Worm (Caenorhabditis elegans) whole organism, L1 larva: ENCODE measurements around the gene C03F11.2.
A peak's percentile ranks its signal among the peaks of the same experiment; 100 is the strongest.

Experiments used
- C34B4.2 ChIP-seq: sonication (generic microtip); optimal IDR thresholded peaks from 2 replicates; lab custom pipeline; 2017; ENCODE audit warnings: mild to moderate bottlenecking, missing genetic modification characterization, missing compliant biosample characterization
- F16B12.6 ChIP-seq: fragments of 150-350 bp; optimal IDR thresholded peaks from 2 replicates; lab custom pipeline; 2014; ENCODE audit warnings: missing biosample characterization, missing genetic modification characterization
- Y116A8C.19 ChIP-seq: sonication (generic microtip); optimal IDR thresholded peaks from 2 replicates; lab custom pipeline; 2016; ENCODE audit warnings: missing compliant biosample characterization, missing genetic modification characterization, borderline replicate concordance
- alr-1 ChIP-seq: fragments of 200-800 bp; sonication (Bioruptor generic); optimal IDR thresholded peaks from 2 replicates; lab custom pipeline; 2018; ENCODE audit warnings: borderline replicate concordance, mild to moderate bottlenecking, missing genetic modification characterization, missing compliant biosample characterization
- aly-2 ChIP-seq: fragments of 150-350 bp; optimal IDR thresholded peaks from 2 replicates; lab custom pipeline; 2014; ENCODE audit warnings: missing biosample characterization, missing genetic modification characterization
- ama-1 ChIP-seq: fragments of 150-350 bp; optimal IDR thresholded peaks from 2 replicates; lab custom pipeline; 2014
- ceh-63 ChIP-seq: fragments of 200-800 bp; sonication (Bioruptor generic); optimal IDR thresholded peaks from 2 replicates; lab custom pipeline; 2018; ENCODE audit warnings: mild to moderate bottlenecking, missing genetic modification characterization, missing compliant biosample characterization
- ceh-8 ChIP-seq: fragments of 200-800 bp; sonication (Bioruptor generic); optimal IDR thresholded peaks from 2 replicates; lab custom pipeline; 2018; ENCODE audit warnings: mild to moderate bottlenecking, missing genetic modification characterization, moderate library complexity, missing compliant biosample characterization
- ceh-82 ChIP-seq, 3 experiments: fragments of 150-350 bp in 1 of 3; sonication (generic microtip) in 2 of 3; optimal IDR thresholded peaks; 2 replicates each; lab custom pipeline; 2014 to 2017; ENCODE audit warnings: missing biosample characterization in 3 of 3, missing genetic modification characterization in 3 of 3
- dpl-1 ChIP-seq, 3 experiments: fragments of 150-350 bp in 2 of 3; sonication (generic microtip) in 1 of 3; optimal IDR thresholded peaks; 2 replicates each; lab custom pipeline; 2014 to 2017; ENCODE audit warnings: missing biosample characterization in 3 of 3, missing genetic modification characterization in 3 of 3, missing genetic modification reagents in 3 of 3
- dsc-1 ChIP-seq: sonication (generic microtip); optimal IDR thresholded peaks from 2 replicates; lab custom pipeline; 2016; ENCODE audit warnings: mild to moderate bottlenecking, missing genetic modification characterization, missing compliant biosample characterization
- efl-1 ChIP-seq, 4 experiments: fragments of 150-350 bp; optimal IDR thresholded peaks in 3 of 4; peaks in 1 of 4; 1 replicate in 1 of 4; 2 replicates in 3 of 4; lab custom pipeline; 2014; ENCODE audit warnings: missing biosample characterization in 2 of 4, missing genetic modification characterization in 2 of 4, missing genetic modification reagents in 2 of 4
- elt-3 ChIP-seq, 6 experiments: fragments of 150-350 bp in 1 of 6; sonication (generic microtip); optimal IDR thresholded peaks; 2 replicates each; lab custom pipeline; 2017 to 2018; ENCODE audit warnings: missing biosample characterization in 6 of 6, missing genetic modification characterization in 6 of 6, inconsistent platforms in 1 of 6
- fkh-10 ChIP-seq: sonication (generic microtip); optimal IDR thresholded peaks from 2 replicates; lab custom pipeline; 2017; ENCODE audit warnings: missing biosample characterization, missing genetic modification reagents, missing genetic modification characterization
- fkh-8 ChIP-seq: sonication (generic microtip); optimal IDR thresholded peaks from 2 replicates; lab custom pipeline; 2016; ENCODE audit warnings: mild to moderate bottlenecking, missing genetic modification characterization, missing compliant biosample characterization
- fos-1 ChIP-seq: fragments of 150-350 bp; optimal IDR thresholded peaks from 2 replicates; lab custom pipeline; 2014; ENCODE audit warnings: missing biosample characterization, missing genetic modification characterization
- grh-1 ChIP-seq: fragments of 200-800 bp; sonication (Bioruptor generic); IDR thresholded peaks from 2 replicates; pipeline ENCODE4 v1.3.6; 2022; ENCODE audit warnings: missing genetic modification reagents, missing genetic modification characterization, missing compliant biosample characterization
- hpl-2 ChIP-seq: fragments of 150-350 bp; optimal IDR thresholded peaks from 2 replicates; lab custom pipeline; 2014; ENCODE audit warnings: missing biosample characterization, missing genetic modification reagents, missing genetic modification characterization
- lin-14 ChIP-seq: fragments of 200-800 bp; sonication (Bioruptor generic); optimal IDR thresholded peaks from 2 replicates; lab custom pipeline; 2018; ENCODE audit warnings: mild to moderate bottlenecking, missing genetic modification characterization, moderate library complexity, missing compliant biosample characterization
- lin-39 ChIP-seq: fragments of 150-350 bp; optimal IDR thresholded peaks from 2 replicates; lab custom pipeline; 2014; ENCODE audit warnings: missing biosample characterization, missing genetic modification reagents, missing genetic modification characterization
- lir-3 ChIP-seq: sonication (generic microtip); optimal IDR thresholded peaks from 2 replicates; lab custom pipeline; 2016; ENCODE audit warnings: mild to moderate bottlenecking, missing genetic modification characterization, moderate library complexity, missing compliant biosample characterization; ENCODE audit not compliant: poor library complexity
- lsy-2 ChIP-seq, 2 experiments: fragments of 150-350 bp; optimal IDR thresholded peaks; 2 replicates each; lab custom pipeline; 2014; ENCODE audit warnings: missing biosample characterization in 2 of 2, missing genetic modification characterization in 2 of 2
- nhr-12 ChIP-seq: sonication (generic microtip); optimal IDR thresholded peaks from 2 replicates; lab custom pipeline; 2017; ENCODE audit warnings: missing biosample characterization, missing genetic modification characterization
- nhr-20 ChIP-seq: sonication (generic microtip); optimal IDR thresholded peaks from 2 replicates; lab custom pipeline; 2016; ENCODE audit warnings: mild to moderate bottlenecking, missing genetic modification characterization, missing compliant biosample characterization
- nhr-237 ChIP-seq: fragments of 150-350 bp; optimal IDR thresholded peaks from 2 replicates; lab custom pipeline; 2014; ENCODE audit warnings: missing biosample characterization, missing genetic modification characterization
- nhr-28 ChIP-seq: fragments of 150-350 bp; optimal IDR thresholded peaks from 2 replicates; lab custom pipeline; 2014; ENCODE audit warnings: missing biosample characterization, missing genetic modification characterization
- nhr-47 ChIP-seq: sonication (generic microtip); optimal IDR thresholded peaks from 2 replicates; lab custom pipeline; 2016; ENCODE audit warnings: mild to moderate bottlenecking, missing genetic modification characterization, moderate library complexity, missing compliant biosample characterization
- nhr-71 ChIP-seq: sonication (generic microtip); optimal IDR thresholded peaks from 2 replicates; lab custom pipeline; 2016; ENCODE audit warnings: mild to moderate bottlenecking, missing genetic modification characterization, moderate library complexity, missing compliant biosample characterization
- nhr-77 ChIP-seq: fragments of 150-350 bp; optimal IDR thresholded peaks from 2 replicates; lab custom pipeline; 2014; ENCODE audit warnings: missing biosample characterization, missing genetic modification characterization
- nhr-84 ChIP-seq: sonication (generic microtip); optimal IDR thresholded peaks from 2 replicates; lab custom pipeline; 2017; ENCODE audit warnings: missing biosample characterization, missing genetic modification characterization
- nhr-85 ChIP-seq: sonication (generic microtip); peaks from one replicate; lab custom pipeline; 2016; ENCODE audit warnings: missing genetic modification characterization, inconsistent platforms, missing compliant biosample characterization
- pag-3 ChIP-seq: sonication (generic microtip); optimal IDR thresholded peaks from 2 replicates; lab custom pipeline; 2017; ENCODE audit warnings: missing genetic modification characterization, mild to moderate bottlenecking, missing compliant biosample characterization, antibody characterized with exemption, borderline replicate concordance; ENCODE audit not compliant: insufficient read depth
- pqm-1 ChIP-seq: sonication (generic microtip); optimal IDR thresholded peaks from 3 replicates; lab custom pipeline; 2017; ENCODE audit warnings: missing biosample characterization, missing genetic modification characterization
- snpc-4 ChIP-seq: fragments of 150-350 bp; optimal IDR thresholded peaks from 2 replicates; lab custom pipeline; 2014; ENCODE audit warnings: missing biosample characterization, missing genetic modification characterization
- sox-4 ChIP-seq: sonication (generic microtip); optimal IDR thresholded peaks from 2 replicates; lab custom pipeline; 2016; ENCODE audit warnings: missing genetic modification characterization, missing compliant biosample characterization
- sptf-1 ChIP-seq: fragments of 150-350 bp; optimal IDR thresholded peaks from 2 replicates; lab custom pipeline; 2014; ENCODE audit warnings: missing biosample characterization, missing genetic modification characterization
- swsn-7 ChIP-seq: sonication (generic microtip); optimal IDR thresholded peaks from 2 replicates; lab custom pipeline; 2016; ENCODE audit warnings: missing genetic modification characterization, missing compliant biosample characterization
- tbx-2 ChIP-seq: sonication (generic microtip); optimal IDR thresholded peaks from 2 replicates; lab custom pipeline; 2016; ENCODE audit warnings: missing genetic modification characterization, missing compliant biosample characterization
- tlp-1 ChIP-seq: fragments of 150-350 bp; optimal IDR thresholded peaks from 2 replicates; lab custom pipeline; 2014; ENCODE audit warnings: missing biosample characterization, missing genetic modification characterization
- unc-130 ChIP-seq: fragments of 150-350 bp; optimal IDR thresholded peaks from 2 replicates; lab custom pipeline; 2017; ENCODE audit warnings: missing biosample characterization, missing genetic modification characterization, inconsistent platforms
- unc-30 ChIP-seq: sonication (generic microtip); optimal IDR thresholded peaks from 2 replicates; lab custom pipeline; 2017; ENCODE audit warnings: missing biosample characterization, missing genetic modification characterization
- unc-62 ChIP-seq: fragments of 150-350 bp; optimal IDR thresholded peaks from 2 replicates; lab custom pipeline; 2014; ENCODE audit warnings: missing biosample characterization, missing genetic modification reagents, missing genetic modification characterization
- unc-98 ChIP-seq: fragments of 200-800 bp; sonication (Bioruptor generic); IDR thresholded peaks from 2 replicates; pipeline ENCODE4 v1.3.6; 2022; ENCODE audit warnings: missing genetic modification characterization, missing compliant biosample characterization
- ztf-11 ChIP-seq, 2 experiments: sonication (generic microtip); optimal IDR thresholded peaks; 2 replicates each; lab custom pipeline; 2016 to 2017; ENCODE audit warnings: missing genetic modification characterization in 2 of 2, missing biosample characterization in 1 of 2, missing compliant biosample characterization in 1 of 2

The C03F11.2 gene

DNA sequence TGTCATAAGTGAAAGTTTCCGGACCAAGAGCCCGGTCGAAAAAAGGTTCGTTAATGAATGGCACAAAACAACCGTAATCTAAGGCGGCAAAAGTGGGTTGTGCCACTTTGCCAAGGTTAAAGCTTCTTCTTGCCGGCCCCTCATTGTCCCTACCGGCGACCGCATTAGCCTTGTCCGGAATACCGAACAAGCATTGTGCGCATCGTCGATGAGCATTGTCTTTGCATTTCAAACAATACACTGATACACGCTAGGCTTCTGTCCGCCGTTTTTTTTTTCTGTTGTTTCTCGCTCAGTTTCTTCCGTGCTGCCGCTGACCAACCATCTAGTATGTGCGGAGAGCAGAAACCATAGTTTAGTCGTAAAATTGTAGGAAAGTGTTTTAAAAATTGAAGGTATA is at the start of gene C03F11.2:
TSS of gene C03F11.2 (minus strand) at position 101 of the 400 bp plus-strand sequence.
- no peak for TF ChIP-seq alr-1 (tag; lab: Kevin White, UChicago)
- TF ChIP-seq snpc-4, result no peak
- no peak for TF ChIP-seq aly-2 (tag; lab: Kevin White, UChicago)
- TF ChIP-seq sox-4, result no peak
- no peak for TF ChIP-seq pag-3 (tag; lab: Kevin White, UChicago)
- TF ChIP-seq elt-3 (tag; optimal IDR thresholded peaks at IDR 0.05; lab: Kevin White, UChicago), result no peak
- TF ChIP-seq nhr-84, result no peak
- TF ChIP-seq nhr-47 (tag; lab: Kevin White, UChicago), result no peak
- TF ChIP-seq nhr-237, result no peak
- TF ChIP-seq unc-30 (tag; lab: Kevin White, UChicago), result no peak

DNA sequence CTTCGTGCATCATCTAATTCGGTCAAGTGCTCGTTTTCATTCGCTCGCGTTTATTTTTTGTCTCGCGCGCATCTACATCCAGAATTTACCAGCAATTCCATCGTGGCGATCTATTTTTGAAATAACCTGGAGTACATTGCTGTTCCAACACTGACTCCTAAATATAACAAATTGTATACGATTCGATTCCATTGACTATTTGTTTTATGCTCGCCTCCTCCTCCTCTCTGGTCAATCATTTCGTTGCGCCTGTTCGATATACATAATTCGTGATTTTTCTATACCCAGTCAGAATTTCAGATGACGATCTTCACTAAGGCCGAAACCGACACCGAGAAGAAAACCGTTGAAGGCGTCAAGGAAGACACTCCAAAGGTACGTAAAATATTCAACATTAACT is 47.7 kb upstream of the C03F11.2 start, which contains the start of gene itm-2:
TSS of gene itm-2 (plus strand) at position 301 of the 400 bp plus-strand sequence.
- no peak for TF ChIP-seq Y116A8C.19 (tag; lab: Kevin White, UChicago)
- no peak for TF ChIP-seq efl-1 (optimal IDR thresholded peaks at IDR 0.05; lab: Kevin White, UChicago)
- TF ChIP-seq efl-1 (GFP tag; optimal IDR thresholded peaks at IDR 0.05 in 1 of 2; lab: Kevin White, UChicago), result peak in 1 of 2 experiments; percentile 34
- TF ChIP-seq, all 84 proteins: peak for 1

DNA sequence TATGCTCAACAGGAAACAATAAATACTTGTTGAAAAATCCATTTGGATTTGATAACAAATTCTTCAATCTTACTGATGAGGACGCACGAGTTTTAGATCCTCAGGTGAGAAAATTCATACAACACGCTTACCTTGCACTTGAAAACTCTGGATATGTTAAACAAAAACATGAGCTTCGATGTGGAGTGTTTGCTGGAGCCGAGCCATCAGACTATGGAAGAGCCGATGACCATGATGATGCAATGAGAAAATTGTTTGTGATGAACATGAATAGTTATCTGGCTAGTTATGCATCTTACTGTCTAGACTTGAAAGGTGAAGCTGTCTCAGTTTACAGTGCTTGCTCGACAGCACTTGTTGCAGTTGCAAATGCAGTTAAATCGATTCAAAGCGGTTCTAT is 36.7 kb upstream of the C03F11.2 start:
- TF ChIP-seq nhr-84, result no peak
- TF ChIP-seq F16B12.6 (tag; lab: Kevin White, UChicago), result no peak
- no peak for TF ChIP-seq swsn-7
- no peak for TF ChIP-seq sox-4

DNA sequence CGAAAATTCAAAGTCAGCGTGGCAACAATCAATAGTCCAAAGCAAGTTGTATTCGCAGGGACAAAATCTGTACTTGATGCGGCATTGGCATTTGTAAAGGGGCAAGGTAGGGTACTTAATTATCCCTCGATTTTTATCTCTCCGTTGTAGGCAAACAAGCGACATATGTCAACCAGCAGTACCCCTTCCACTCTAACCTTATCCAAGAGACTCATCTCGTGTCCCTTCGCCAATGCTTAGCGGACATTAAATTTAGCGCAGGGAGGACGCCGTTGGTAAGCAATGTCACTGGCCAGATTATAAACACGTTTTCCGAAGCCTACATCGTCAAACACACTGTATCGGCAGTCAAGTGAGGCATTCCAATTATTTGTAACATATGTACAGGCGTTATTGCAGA is 32.1 kb upstream of the C03F11.2 start:
- TF ChIP-seq nhr-71 (tag; lab: Kevin White, UChicago) (peak; percentile 97), nhr-77 (tag; lab: Kevin White, UChicago) (peak; percentile 97), elt-3 (tag; optimal IDR thresholded peaks at IDR 0.05; lab: Kevin White, UChicago) (peak; percentile 65 to 98 (median 86)), ztf-11 (tag; optimal IDR thresholded peaks at IDR 0.05; lab: Kevin White, UChicago) (peak in 1 of 2 experiments; percentile 95), unc-98 (GFP tag; lab: Robert Waterston, UW) (peak; percentile 87), lir-3 (tag; lab: Kevin White, UChicago) (peak; percentile 85), nhr-47 (tag; lab: Kevin White, UChicago) (peak; percentile 99), dsc-1 (tag; lab: Kevin White, UChicago) (peak; percentile 100), pag-3 (tag; lab: Kevin White, UChicago) (no peak), C34B4.2 (tag; lab: Kevin White, UChicago) (peak; percentile 16), Y116A8C.19 (tag; lab: Kevin White, UChicago) (no peak), ceh-8 (GFP tag; lab: Kevin White, UChicago) (peak; percentile 98), unc-130 (tag; lab: Kevin White, UChicago) (peak; percentile 83), pqm-1 (tag; lab: Kevin White, UChicago) (peak; percentile 91), lin-14 (GFP tag; lab: Kevin White, UChicago) (peak; percentile 95), unc-62 (no peak), dpl-1 (GFP tag; optimal IDR thresholded peaks at IDR 0.05; lab: Kevin White, UChicago) (peak; percentile 35 to 67 (median 62)), ceh-82 (tag; optimal IDR thresholded peaks at IDR 0.05; lab: Kevin White, UChicago) (peak; percentile 98 to 99 (median 98)), aly-2 (tag; lab: Kevin White, UChicago) (peak; percentile 94), ceh-63 (GFP tag; lab: Kevin White, UChicago) (peak; percentile 97), nhr-28 (tag; lab: Kevin White, UChicago) (no peak), lsy-2 (tag; optimal IDR thresholded peaks at IDR 0.05; lab: Kevin White, UChicago) (peak; percentile 90), fkh-8 (tag; lab: Kevin White, UChicago) (peak; percentile 93), alr-1 (tag; lab: Kevin White, UChicago) (no peak), nhr-85 (tag; lab: Kevin White, UChicago) (peak; percentile 98), sox-4 (peak; percentile 97), tlp-1 (tag; lab: Kevin White, UChicago) (no peak), ama-1 (no peak), fos-1 (tag; lab: Kevin White, UChicago) (peak; percentile 96), fkh-10 (GFP tag; lab: Kevin White, UChicago) (peak; percentile 98), tbx-2 (tag; lab: Kevin White, UChicago) (peak; percentile 98), snpc-4 (peak; percentile 83), nhr-237 (peak; percentile 95), nhr-20 (tag; lab: Kevin White, UChicago) (peak; percentile 98), grh-1 (GFP tag; lab: Robert Waterston, UW) (peak; percentile 95), nhr-12 (tag; lab: Kevin White, UChicago) (peak; percentile 63), lin-39 (tag; lab: Kevin White, UChicago) (peak; percentile 95), hpl-2 (GFP tag; lab: Kevin White, UChicago) (peak; percentile 99), sptf-1 (tag; lab: Kevin White, UChicago) (no peak)
